Fruit fly (Drosophila melanogaster) whole organism, embryonic: ENCODE measurements around the gene Miox.

Experiments
- CG12219 ChIP-seq: fragments of 200-800 bp; sonication (Bioruptor generic); optimal IDR thresholded peaks from 3 replicates; lab custom pipeline; 2018; ENCODE audit warnings: missing biosample characterization, mild to moderate bottlenecking, missing genetic modification characterization
- CG32532 ChIP-seq: fragments of 200-800 bp; sonication (Bioruptor generic); IDR thresholded peaks from 2 replicates; pipeline ENCODE4 v1.3.6; 2022; ENCODE audit warnings: missing biosample characterization, missing genetic modification characterization
- Hr39 ChIP-seq: fragments of >200 bp; optimal IDR thresholded peaks from 2 replicates; lab custom pipeline; 2017
- Scr ChIP-seq: fragments of 200-800 bp; sonication (Bioruptor generic); IDR thresholded peaks from 2 replicates; pipeline ENCODE4 v1.3.6; 2022; ENCODE audit warnings: missing biosample characterization, missing genetic modification characterization; ENCODE audit not compliant: partially characterized antibody
- ara ChIP-seq: fragments of 200-800 bp; sonication (Bioruptor generic); IDR thresholded peaks from 2 replicates; pipeline ENCODE4 v1.3.6; 2022; ENCODE audit warnings: missing biosample characterization, missing genetic modification characterization
- ato ChIP-seq: fragments of 200-800 bp; sonication (Bioruptor generic); IDR thresholded peaks from 2 replicates; pipeline ENCODE4 v1.3.6; 2022; ENCODE audit warnings: missing biosample characterization, missing genetic modification characterization; ENCODE audit not compliant: partially characterized antibody
- kah ChIP-seq: fragments of 200-800 bp; sonication (Bioruptor generic); optimal IDR thresholded peaks from 2 replicates; lab custom pipeline; 2018; ENCODE audit warnings: missing biosample characterization, mild to moderate bottlenecking, missing genetic modification characterization
- nerfin-2 ChIP-seq: fragments of 200-800 bp; sonication (Bioruptor generic); IDR thresholded peaks from 2 replicates; pipeline ENCODE4 v1.3.6; 2022; ENCODE audit warnings: missing biosample characterization, missing genetic modification characterization; ENCODE audit not compliant: partially characterized antibody

- TF ChIP-seq ato (no peak), CG12219 (GFP tag; lab: Kevin White, UChicago) (no peak), nerfin-2 (no peak), ara (GFP tag; lab: Robert Waterston, UW) (no peak), Hr39 (no peak), Scr (GFP tag; lab: Robert Waterston, UW) (no peak), CG32532 (GFP tag; lab: Robert Waterston, UW) (no peak), kah (GFP tag; lab: Kevin White, UChicago) (no peak)
These were observed 9.4 kb upstream of the Miox start, which contains the start of gene Rh7 for dm6 chr3L:12175382-12175781.
